Worm (Caenorhabditis elegans) whole organism, L4 larva: Measurements from ENCODE around the gene rfs-1.

Experiments
- D1046.2 ChIP-seq: fragments of 200-800 bp; sonication (Bioruptor generic); IDR thresholded peaks from 2 replicates; pipeline ENCODE4 v1.3.6; 2022; ENCODE audit warnings: missing genetic modification characterization, missing compliant biosample characterization
- F49E8.2 ChIP-seq: sonication (generic microtip); optimal IDR thresholded peaks from 2 replicates; lab custom pipeline; 2016; ENCODE audit warnings: missing compliant biosample characterization, mild to moderate bottlenecking, missing genetic modification characterization, borderline replicate concordance
- R02D3.7 ChIP-seq: fragments of 150-350 bp; sonication (generic microtip); optimal IDR thresholded peaks from 3 replicates; lab custom pipeline; 2014; ENCODE audit warnings: missing biosample characterization, missing genetic modification characterization
- ZK337.2 ChIP-seq: fragments of 200-800 bp; sonication (Bioruptor generic); IDR thresholded peaks from 2 replicates; pipeline ENCODE4 v1.3.6; 2022; ENCODE audit warnings: missing genetic modification reagents, missing genetic modification characterization, missing compliant biosample characterization
- aha-1 ChIP-seq: fragments of 150-350 bp; peaks from one replicate; lab custom pipeline; 2014; ENCODE audit warnings: missing biosample characterization, missing genetic modification characterization
- ama-1 ChIP-seq: fragments of 150-350 bp; optimal IDR thresholded peaks from 2 replicates; lab custom pipeline; 2014; ENCODE audit warnings: inconsistent platforms, mixed read lengths
- ceh-20 ChIP-seq: fragments of 200-800 bp; sonication (Bioruptor generic); IDR thresholded peaks from 2 replicates; pipeline ENCODE4 v1.3.6; 2022; ENCODE audit warnings: missing genetic modification reagents, missing genetic modification characterization, missing compliant biosample characterization
- ceh-32 ChIP-seq: sonication (generic microtip); optimal IDR thresholded peaks from 2 replicates; lab custom pipeline; 2016; ENCODE audit warnings: mild to moderate bottlenecking, missing genetic modification characterization, missing compliant biosample characterization; ENCODE audit not compliant: poor library complexity
- cey-2 ChIP-seq: sonication (generic microtip); optimal IDR thresholded peaks from 3 replicates; lab custom pipeline; 2017; ENCODE audit warnings: missing genetic modification characterization, mild to moderate bottlenecking, missing compliant biosample characterization, antibody characterized with exemption, borderline replicate concordance; ENCODE audit not compliant: insufficient read depth
- ctbp-1 ChIP-seq: fragments of 200-800 bp; sonication (Bioruptor generic); IDR thresholded peaks from 2 replicates; pipeline ENCODE4 v1.3.6; 2022; ENCODE audit warnings: missing genetic modification reagents, missing genetic modification characterization, missing compliant biosample characterization
- daf-12 ChIP-seq: fragments of 150-350 bp; optimal IDR thresholded peaks from 2 replicates; lab custom pipeline; 2014; ENCODE audit warnings: missing biosample characterization, missing genetic modification reagents, missing genetic modification characterization
- dmd-6 ChIP-seq: fragments of 200-800 bp; sonication (Bioruptor generic); IDR thresholded peaks from 2 replicates; pipeline ENCODE4 v1.3.6; 2022; ENCODE audit warnings: missing genetic modification reagents, missing genetic modification characterization, missing compliant biosample characterization
- dmd-8 ChIP-seq: fragments of 200-800 bp; sonication (Bioruptor generic); IDR thresholded peaks from 2 replicates; pipeline ENCODE4 v1.3.6; 2022; ENCODE audit warnings: missing genetic modification characterization, missing compliant biosample characterization
- dmd-9 ChIP-seq: fragments of 200-800 bp; sonication (Bioruptor generic); IDR thresholded peaks from 2 replicates; pipeline ENCODE4 v1.3.6; 2022; ENCODE audit warnings: missing genetic modification reagents, missing genetic modification characterization, missing compliant biosample characterization
- dpl-1 ChIP-seq: fragments of 150-350 bp; optimal IDR thresholded peaks from 2 replicates; lab custom pipeline; 2014; ENCODE audit warnings: missing biosample characterization, missing genetic modification reagents, missing genetic modification characterization
- duxl-1 ChIP-seq: sonication (generic microtip); optimal IDR thresholded peaks from 2 replicates; lab custom pipeline; 2016; ENCODE audit warnings: mild to moderate bottlenecking, missing genetic modification characterization, moderate library complexity, missing compliant biosample characterization; ENCODE audit not compliant: poor library complexity
- dve-1 ChIP-seq: sonication (generic microtip); optimal IDR thresholded peaks from 2 replicates; lab custom pipeline; 2017; ENCODE audit warnings: antibody characterized with exemption, mild to moderate bottlenecking, missing genetic modification characterization, missing compliant biosample characterization; ENCODE audit not compliant: insufficient read depth
- egl-43 ChIP-seq: fragments of 200-800 bp; sonication (Bioruptor generic); IDR thresholded peaks from 2 replicates; pipeline ENCODE4 v1.3.6; 2022; ENCODE audit warnings: missing genetic modification reagents, missing genetic modification characterization, missing compliant biosample characterization
- fkh-10 ChIP-seq: fragments of 150-350 bp; optimal IDR thresholded peaks from 2 replicates; lab custom pipeline; 2014; ENCODE audit warnings: missing biosample characterization, missing genetic modification reagents, missing genetic modification characterization
- fos-1 ChIP-seq: fragments of 150-350 bp; optimal IDR thresholded peaks from 2 replicates; lab custom pipeline; 2014; ENCODE audit warnings: missing biosample characterization, missing genetic modification characterization
- gei-8 ChIP-seq: fragments of 200-800 bp; sonication (Bioruptor generic); optimal IDR thresholded peaks from 2 replicates; lab custom pipeline; 2018; ENCODE audit warnings: mild to moderate bottlenecking, missing genetic modification characterization, missing compliant biosample characterization
- hlh-11 ChIP-seq: fragments of 200-800 bp; sonication (Bioruptor generic); optimal IDR thresholded peaks from 2 replicates; lab custom pipeline; 2018; ENCODE audit warnings: mild to moderate bottlenecking, missing genetic modification characterization, missing compliant biosample characterization
- hlh-30 ChIP-seq: sonication (generic microtip); optimal IDR thresholded peaks from 2 replicates; lab custom pipeline; 2017; ENCODE audit warnings: antibody characterized with exemption, mild to moderate bottlenecking, missing genetic modification characterization, missing compliant biosample characterization; ENCODE audit not compliant: insufficient read depth
- jun-1 ChIP-seq: fragments of 150-350 bp; optimal IDR thresholded peaks from 2 replicates; lab custom pipeline; 2014; ENCODE audit warnings: missing biosample characterization, missing genetic modification reagents, missing genetic modification characterization
- lin-1 ChIP-seq: fragments of 200-800 bp; sonication (Bioruptor generic); IDR thresholded peaks from 2 replicates; pipeline ENCODE4 v1.3.6; 2022; ENCODE audit warnings: missing genetic modification reagents, missing genetic modification characterization, missing compliant biosample characterization
- lin-13 ChIP-seq: fragments of 150-350 bp; optimal IDR thresholded peaks from 2 replicates; lab custom pipeline; 2014; ENCODE audit warnings: missing biosample characterization, missing genetic modification reagents, missing genetic modification characterization
- lir-3 ChIP-seq: sonication (generic microtip); optimal IDR thresholded peaks from 2 replicates; lab custom pipeline; 2016; ENCODE audit warnings: mild to moderate bottlenecking, missing genetic modification characterization, missing compliant biosample characterization
- lsy-2 ChIP-seq, 2 experiments: fragments of 150-350 bp in 1 of 2; sonication (generic microtip) in 1 of 2; optimal IDR thresholded peaks; 2 replicates each; lab custom pipeline; 2014 to 2017; ENCODE audit warnings: missing biosample characterization in 2 of 2, missing genetic modification characterization in 2 of 2
- madf-5 ChIP-seq, 2 experiments: fragments of 200-800 bp; sonication (Bioruptor generic); IDR thresholded peaks; 2 replicates each; pipeline ENCODE4 v1.3.6; 2022; ENCODE audit warnings: missing compliant biosample characterization in 2 of 2, missing genetic modification characterization in 2 of 2
- mes-2 ChIP-seq: sonication (generic microtip); optimal IDR thresholded peaks from 2 replicates; lab custom pipeline; 2016; ENCODE audit warnings: missing genotype, mild to moderate bottlenecking, missing genetic modification characterization, missing compliant biosample characterization; ENCODE audit not compliant: poor library complexity, severe bottlenecking
- mxl-2 ChIP-seq: fragments of 200-800 bp; sonication (Bioruptor generic); conservative IDR thresholded peaks from 2 replicates; pipeline ENCODE4 v1.3.6; 2022; ENCODE audit warnings: missing genetic modification reagents, missing genetic modification characterization, missing compliant biosample characterization
- nhr-11 ChIP-seq: fragments of 150-350 bp; optimal IDR thresholded peaks from 2 replicates; lab custom pipeline; 2014; ENCODE audit warnings: missing biosample characterization, missing genetic modification characterization
- nhr-25 ChIP-seq: sonication (generic microtip); optimal IDR thresholded peaks from 2 replicates; lab custom pipeline; 2017; ENCODE audit warnings: missing genetic modification characterization, mild to moderate bottlenecking, missing compliant biosample characterization, antibody characterized with exemption, moderate library complexity, borderline replicate concordance; ENCODE audit not compliant: insufficient read depth
- nhr-42 ChIP-seq: fragments of 200-800 bp; sonication (Bioruptor generic); IDR thresholded peaks from 2 replicates; pipeline ENCODE4 v1.3.6; 2022; ENCODE audit warnings: missing genetic modification characterization, missing compliant biosample characterization
- nhr-76 ChIP-seq: fragments of 150-350 bp; optimal IDR thresholded peaks from 2 replicates; lab custom pipeline; 2014; ENCODE audit warnings: missing biosample characterization, missing genetic modification characterization
- rbr-2 ChIP-seq: sonication (generic microtip); optimal IDR thresholded peaks from 2 replicates; lab custom pipeline; 2016; ENCODE audit warnings: missing genotype, missing genetic modification characterization, missing compliant biosample characterization
- skn-1 ChIP-seq: fragments of 150-350 bp; optimal IDR thresholded peaks from 2 replicates; lab custom pipeline; 2014; ENCODE audit warnings: missing biosample characterization, missing genetic modification characterization
- snpc-4 ChIP-seq: fragments of 150-350 bp; optimal IDR thresholded peaks from 2 replicates; lab custom pipeline; 2014; ENCODE audit warnings: missing biosample characterization, missing genetic modification characterization
- unc-62 ChIP-seq, 3 experiments: fragments of 150-350 bp in 1 of 3; sonication (generic microtip); optimal IDR thresholded peaks in 2 of 3; peaks in 1 of 3; 1 replicate in 1 of 3; 2 replicates in 2 of 3; lab custom pipeline; 2014 to 2017; ENCODE audit warnings: missing biosample characterization in 3 of 3, missing genetic modification characterization in 3 of 3, missing genetic modification reagents in 3 of 3, missing genotype in 1 of 3
- vab-7 ChIP-seq: fragments of 200-800 bp; sonication (Bioruptor generic); IDR thresholded peaks from 2 replicates; pipeline ENCODE4 v1.3.6; 2022; ENCODE audit warnings: missing genetic modification reagents, missing genetic modification characterization, missing compliant biosample characterization
- zfp-2 ChIP-seq: sonication (generic microtip); optimal IDR thresholded peaks from 2 replicates; lab custom pipeline; 2016; ENCODE audit warnings: mild to moderate bottlenecking, missing genetic modification characterization, missing compliant biosample characterization
- zip-11 ChIP-seq: fragments of 200-800 bp; sonication (Bioruptor generic); IDR thresholded peaks from 2 replicates; pipeline ENCODE4 v1.3.6; 2022; ENCODE audit warnings: missing genetic modification characterization, missing compliant biosample characterization
- zip-2 ChIP-seq: fragments of 150-350 bp; optimal IDR thresholded peaks from 2 replicates; lab custom pipeline; 2014; ENCODE audit warnings: missing biosample characterization, missing genetic modification characterization

Gene rfs-1

DNA sequence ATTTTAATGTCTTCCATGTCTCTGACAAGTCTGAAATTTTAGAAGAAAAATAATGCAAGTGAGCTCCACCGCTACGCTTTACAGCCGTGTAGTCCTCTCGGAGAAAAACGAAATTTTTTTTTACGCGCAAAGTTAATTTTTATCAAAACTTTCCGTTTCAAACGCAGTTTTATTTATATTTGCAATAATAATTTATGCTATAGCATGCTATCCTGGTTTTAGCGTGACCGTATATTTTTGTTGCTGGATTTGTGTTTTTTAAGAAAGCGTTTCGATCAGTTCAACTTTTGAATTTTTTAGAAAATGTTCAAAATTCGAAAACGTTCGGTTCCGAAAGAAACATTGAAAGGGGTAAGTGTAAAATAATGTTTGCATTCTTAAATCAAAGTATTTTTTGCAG lies 34.6 kb upstream of the rfs-1 start, which contains the start of gene C50C3.1:
TSS of gene C50C3.1 (plus strand) at position 301 of the 400 bp plus-strand sequence.
- no peak for TF ChIP-seq nhr-76 (tag; lab: Kevin White, UChicago)

DNA sequence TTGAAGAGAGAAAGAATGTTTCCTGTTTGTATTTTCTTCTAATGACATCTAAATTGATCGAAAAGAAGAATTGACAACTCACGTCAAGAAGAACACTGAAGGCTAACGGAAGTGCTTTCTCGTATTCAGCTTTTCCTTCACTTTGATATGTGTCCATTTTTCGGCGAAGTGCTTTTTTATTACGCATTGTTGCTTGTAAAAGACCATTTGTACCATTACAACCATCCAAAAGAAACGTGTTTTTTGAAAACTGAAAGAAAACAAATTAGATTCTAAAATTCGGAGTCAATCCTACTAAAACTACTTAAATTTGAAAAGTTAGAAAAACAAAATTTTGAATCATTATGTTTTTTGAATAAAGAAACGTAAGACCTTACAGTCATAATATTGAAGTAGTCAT lies 27.2 kb upstream of the rfs-1 start:
- TF ChIP-seq aha-1 = peak; percentile 49
- TF ChIP-seq nhr-42 (GFP tag; lab: Robert Waterston, UW) = no peak
- TF ChIP-seq gei-8 (GFP tag; lab: Kevin White, UChicago) = no peak
- no peak for TF ChIP-seq lin-13 (GFP tag; lab: Kevin White, UChicago)
- TF ChIP-seq zip-2 (tag; lab: Kevin White, UChicago) = no peak
- no peak for TF ChIP-seq zip-11 (GFP tag; lab: Robert Waterston, UW)
- peak in 1 of 2 experiments; percentile 93 for TF ChIP-seq unc-62 (GFP tag; optimal IDR thresholded peaks at IDR 0.05 in 1 of 2; lab: Kevin White, UChicago)
- no peak for TF ChIP-seq unc-62 (tag; optimal IDR thresholded peaks at IDR 0.05; lab: Kevin White, UChicago)
- TF ChIP-seq mes-2 (tag; lab: Kevin White, UChicago) = no peak
- TF ChIP-seq egl-43 (GFP tag; lab: Robert Waterston, UW) = no peak

ce11 chrIII:8201117-8201516 lies 25.2 kb upstream of the rfs-1 start, which contains the start of gene unc-36:
Gene unc-36, minus strand, starts transcription at chrIII:8201217.
- TF ChIP-seq mxl-2 (GFP tag; lab: Robert Waterston, UW) (no peak), unc-62 (GFP tag; optimal IDR thresholded peaks at IDR 0.05 in 1 of 2; lab: Kevin White, UChicago) (no peak), unc-62 (tag; optimal IDR thresholded peaks at IDR 0.05; lab: Kevin White, UChicago) (no peak), skn-1 (tag; lab: Kevin White, UChicago) (no peak), zfp-2 (tag; lab: Kevin White, UChicago) (no peak), F49E8.2 (tag; lab: Kevin White, UChicago) (no peak), R02D3.7 (tag; lab: Kevin White, UChicago) (no peak), dve-1 (no peak), madf-5 (GFP tag; IDR thresholded peaks at IDR 0.05; lab: Robert Waterston, UW) (no peak), ceh-20 (GFP tag; lab: Robert Waterston, UW) (no peak), ZK337.2 (GFP tag; lab: Robert Waterston, UW) (no peak), ceh-32 (tag; lab: Kevin White, UChicago) (no peak), lsy-2 (tag; optimal IDR thresholded peaks at IDR 0.05; lab: Kevin White, UChicago) (no peak), duxl-1 (tag; lab: Kevin White, UChicago) (no peak), daf-12 (no peak), dmd-8 (no peak), jun-1 (tag; lab: Kevin White, UChicago) (no peak), zip-11 (GFP tag; lab: Robert Waterston, UW) (no peak), lir-3 (tag; lab: Kevin White, UChicago) (no peak)

DNA sequence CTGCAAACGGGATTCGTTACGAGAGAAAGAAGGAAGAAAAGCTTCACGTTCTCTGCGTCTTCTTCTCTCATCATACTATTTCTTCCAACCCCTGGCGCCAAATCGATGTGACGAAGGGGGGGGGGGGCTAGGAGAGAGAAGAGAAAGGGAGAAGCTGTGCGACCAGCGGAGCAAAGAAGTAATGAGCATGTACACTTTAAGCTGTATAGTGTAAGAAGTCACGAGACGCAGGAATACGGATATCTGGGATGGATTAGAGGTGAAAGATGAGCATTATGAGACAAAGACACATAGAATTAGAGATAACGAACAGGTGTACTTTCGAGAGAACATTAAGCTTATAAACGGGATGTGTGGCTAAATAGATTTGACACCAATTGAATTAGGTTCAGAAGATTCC lies 24.5 kb upstream of the rfs-1 start:
- TF ChIP-seq fos-1 (tag; lab: Kevin White, UChicago) (no peak), R02D3.7 (tag; lab: Kevin White, UChicago) (no peak), hlh-30 (peak; percentile 66), dmd-6 (GFP tag; lab: Robert Waterston, UW) (0 out of 2 replicates have a peak, but pooled peaks have one; percentile 8), fkh-10 (peak; percentile 45), vab-7 (GFP tag; lab: Robert Waterston, UW) (0 out of 2 replicates have a peak, but pooled peaks have one; percentile 35), hlh-11 (no peak), unc-62 (GFP tag; optimal IDR thresholded peaks at IDR 0.05 in 1 of 2; lab: Kevin White, UChicago) (peak in 1 of 2 experiments; percentile 28), unc-62 (tag; optimal IDR thresholded peaks at IDR 0.05; lab: Kevin White, UChicago) (no peak), ceh-20 (GFP tag; lab: Robert Waterston, UW) (0 out of 2 replicates have a peak, but pooled peaks have one; percentile 10), lsy-2 (tag; optimal IDR thresholded peaks at IDR 0.05; lab: Kevin White, UChicago) (peak in 1 of 2 experiments; percentile 46), rbr-2 (tag; lab: Kevin White, UChicago) (peak; percentile 63), cey-2 (tag; lab: Kevin White, UChicago) (no peak), nhr-25 (tag; lab: Kevin White, UChicago) (no peak), snpc-4 (no peak), D1046.2 (GFP tag; lab: Robert Waterston, UW) (no peak), lin-1 (GFP tag; lab: Robert Waterston, UW) (no peak), ctbp-1 (GFP tag; lab: Robert Waterston, UW) (peak; percentile 28; the same call in 1 of the 2 replicates), zip-2 (tag; lab: Kevin White, UChicago) (no peak), dmd-9 (GFP tag; lab: Robert Waterston, UW) (no peak), ama-1 (lab: Kevin White, UChicago) (no peak), dpl-1 (GFP tag; lab: Kevin White, UChicago) (peak; percentile 6), skn-1 (tag; lab: Kevin White, UChicago) (no peak), nhr-11 (peak; percentile 45)
